Fruit fly (Drosophila melanogaster): ENCODE data around the gene CG7131.

Gene CG7131

dm6 chr3R:18301569-18301968 is 13.0 kb upstream of the CG7131 start, which contains the start of gene Polr1E (continued):
- no peak for TF ChIP-seq cad (GFP tag; optimal IDR thresholded peaks at IDR 0.05)
- no peak for TF ChIP-seq Sin3A (optimal IDR thresholded peaks at IDR 0.05)
- no peak for TF ChIP-seq slp2 (GFP tag; optimal IDR thresholded peaks at IDR 0.05)
- no peak for TF ChIP-seq CG32767 (GFP tag; IDR thresholded peaks at IDR 0.05)
- no peak for TF ChIP-seq CG9437 (GFP tag; optimal IDR thresholded peaks at IDR 0.05)
- TF ChIP-seq CG12942 (GFP tag; optimal IDR thresholded peaks at IDR 0.05) = no peak
- TF ChIP-seq CG11398 (GFP tag; optimal IDR thresholded peaks at IDR 0.05) = no peak
- no peak for TF ChIP-seq repo (GFP tag; optimal IDR thresholded peaks at IDR 0.05)
- TF ChIP-seq CG16813 (GFP tag; IDR thresholded peaks at IDR 0.05; ENCODE audit: partially characterized antibody) = peak; percentile 56; the same call in 2 of the 3 replicates
- TF ChIP-seq aop (GFP tag; IDR thresholded peaks at IDR 0.05) = no peak
- TF ChIP-seq CG12299 (tag; optimal IDR thresholded peaks at IDR 0.05) = no peak
- no peak for TF ChIP-seq H2.0 (GFP tag; IDR thresholded peaks at IDR 0.05)
- TF ChIP-seq CG4404 (GFP tag; IDR thresholded peaks at IDR 0.05) = no peak
- TF ChIP-seq CG13296 (GFP tag; optimal IDR thresholded peaks at IDR 0.05) = no peak
- TF ChIP-seq CG9932 (GFP tag; IDR thresholded peaks at IDR 0.05) = no peak
- TF ChIP-seq CG4820 (GFP tag; optimal IDR thresholded peaks at IDR 0.05) = no peak
- no peak for TF ChIP-seq chn (GFP tag; optimal IDR thresholded peaks at IDR 0.05)
- TF ChIP-seq CG17385 (GFP tag; optimal IDR thresholded peaks at IDR 0.05) = no peak
- TF ChIP-seq nau (GFP tag; optimal IDR thresholded peaks at IDR 0.05) = no peak
- TF ChIP-seq ewg (GFP tag; optimal IDR thresholded peaks at IDR 0.05) = no peak
- TF ChIP-seq CG9817 (tag; optimal IDR thresholded peaks at IDR 0.05) = no peak
- TF ChIP-seq CG8944 (GFP tag; optimal IDR thresholded peaks at IDR 0.05) = no peak
- no peak for TF ChIP-seq CG11247 (GFP tag; IDR thresholded peaks at IDR 0.05)
- no peak for TF ChIP-seq CG11723 (GFP tag; optimal IDR thresholded peaks at IDR 0.05)
- no peak for TF ChIP-seq Rx (GFP tag; IDR thresholded peaks at IDR 0.05)
- no peak for TF ChIP-seq CG14965 (GFP tag; optimal IDR thresholded peaks at IDR 0.05; ENCODE audit: borderline replicate concordance)
- no peak for TF ChIP-seq gem (tag; optimal IDR thresholded peaks at IDR 0.05)
- TF ChIP-seq crc (GFP tag; optimal IDR thresholded peaks at IDR 0.05) = no peak
- TF ChIP-seq ci (GFP tag; IDR thresholded peaks at IDR 0.05) = 0 out of 3 replicates have a peak, but pooled peaks have one; percentile 7
- no peak for TF ChIP-seq Lhr (GFP tag; optimal IDR thresholded peaks at IDR 0.05)
- TF ChIP-seq CG14014 (GFP tag; IDR thresholded peaks at IDR 0.05) = no peak
- no peak for TF ChIP-seq CG10366 (GFP tag; IDR thresholded peaks at IDR 0.05)
- TF ChIP-seq Hmx (GFP tag; optimal IDR thresholded peaks at IDR 0.05) = no peak
- TF ChIP-seq CG17568 (GFP tag; optimal IDR thresholded peaks at IDR 0.05) = no peak
- no peak for TF ChIP-seq E2f1 (GFP tag; IDR thresholded peaks at IDR 0.05)
- TF ChIP-seq CG31441 (GFP tag; IDR thresholded peaks at IDR 0.05) = no peak
- no peak for TF ChIP-seq CG31224 (GFP tag; IDR thresholded peaks at IDR 0.05)
- TF ChIP-seq stc (GFP tag; IDR thresholded peaks at IDR 0.05) = no peak
- TF ChIP-seq D19A (tag; optimal IDR thresholded peaks at IDR 0.05) = no peak
- peak; percentile 41 for TF ChIP-seq MESR4 (GFP tag; optimal IDR thresholded peaks at IDR 0.05)
- TF ChIP-seq tgo (GFP tag; IDR thresholded peaks at IDR 0.05) = no peak
- TF ChIP-seq abd-A (tag; optimal IDR thresholded peaks at IDR 0.05) = no peak
- TF ChIP-seq lilli (GFP tag; optimal IDR thresholded peaks at IDR 0.05) = peak; percentile 11
- no peak for TF ChIP-seq mam (GFP tag; optimal IDR thresholded peaks at IDR 0.05)
- TF ChIP-seq Hey (tag; optimal IDR thresholded peaks at IDR 0.05) = no peak
- TF ChIP-seq CG4282 (GFP tag; optimal IDR thresholded peaks at IDR 0.05) = no peak
- TF ChIP-seq odd (GFP tag; optimal IDR thresholded peaks at IDR 0.05) = no peak
- TF ChIP-seq CG18262 (tag; optimal IDR thresholded peaks at IDR 0.05) = no peak
- peak; percentile 41 for TF ChIP-seq HmgZ (tag; optimal IDR thresholded peaks at IDR 0.05)
- peak; percentile 70 for TF ChIP-seq sens (GFP tag)
- no peak for TF ChIP-seq Elba2 (GFP tag; optimal IDR thresholded peaks at IDR 0.05)
- no peak for TF ChIP-seq Sox100B (GFP tag; optimal IDR thresholded peaks at IDR 0.05)
- TF ChIP-seq kay (GFP tag; optimal IDR thresholded peaks at IDR 0.05) = no peak
- TF ChIP-seq sisA (GFP tag; IDR thresholded peaks at IDR 0.05) = no peak

All from whole organism, embryonic.